Fruit fly (Drosophila melanogaster) whole organism, embryonic: ENCODE results near the gene CG8891.
A peak's percentile ranks its signal among the peaks of the same experiment; 100 is the strongest.

Experiments used
- ATbp ChIP-seq: fragments of 200-800 bp; sonication (Bioruptor generic); optimal IDR thresholded peaks from 2 replicates; lab custom pipeline; 2017; ENCODE audit warnings: missing biosample characterization, mild to moderate bottlenecking, missing genetic modification characterization, missing genetic modification reagents
- Aef1 ChIP-seq: fragments of 200-800 bp; sonication (Bioruptor generic); IDR thresholded peaks from 3 replicates; pipeline ENCODE4 v1.3.6; 2022; ENCODE audit warnings: missing biosample characterization, missing genetic modification characterization
- CG10267 ChIP-seq: fragments of 200-800 bp; sonication (Bioruptor generic); optimal IDR thresholded peaks from 2 replicates; lab custom pipeline; 2018; ENCODE audit warnings: missing biosample characterization, mild to moderate bottlenecking, missing genetic modification characterization, moderate library complexity
- CG12659 ChIP-seq: fragments of 200-800 bp; sonication (Bioruptor generic); optimal IDR thresholded peaks from 3 replicates; lab custom pipeline; 2017; ENCODE audit warnings: mild to moderate bottlenecking, missing biosample characterization, missing genetic modification reagents, missing genetic modification characterization
- CG13894 ChIP-seq: fragments of 200-800 bp; sonication (Bioruptor generic); optimal IDR thresholded peaks from 3 replicates; lab custom pipeline; 2018; ENCODE audit warnings: missing biosample characterization, mild to moderate bottlenecking, missing genetic modification characterization, moderate library complexity
- CG15011 ChIP-seq: fragments of 200-800 bp; sonication (Bioruptor generic); optimal IDR thresholded peaks from 3 replicates; lab custom pipeline; 2018; ENCODE audit warnings: missing biosample characterization, mild to moderate bottlenecking, missing genetic modification characterization
- CG15696 ChIP-seq: fragments of 200-800 bp; sonication (Bioruptor generic); optimal IDR thresholded peaks from 2 replicates; lab custom pipeline; 2019; ENCODE audit warnings: missing biosample characterization, mild to moderate bottlenecking, missing genetic modification characterization, moderate library complexity
- CG17612 ChIP-seq: fragments of 200-800 bp; sonication (Bioruptor generic); IDR thresholded peaks from 2 replicates; pipeline ENCODE4 v1.3.6; 2022; ENCODE audit warnings: missing biosample characterization, missing genetic modification characterization
- CG1792 ChIP-seq: fragments of 200-800 bp; sonication (Bioruptor generic); optimal IDR thresholded peaks from 2 replicates; lab custom pipeline; 2016; ENCODE audit warnings: missing biosample characterization, missing genetic modification characterization
- CG2129 ChIP-seq: fragments of 200-800 bp; sonication (Bioruptor generic); IDR thresholded peaks from 2 replicates; pipeline ENCODE4 v1.3.6; 2022; ENCODE audit warnings: missing biosample characterization, missing genetic modification characterization; ENCODE audit not compliant: partially characterized antibody
- CG3065 ChIP-seq: fragments of 200-800 bp; sonication (Bioruptor generic); optimal IDR thresholded peaks from 2 replicates; lab custom pipeline; 2016; ENCODE audit warnings: missing biosample characterization, missing genetic modification characterization
- CG4820 ChIP-seq: fragments of 200-800 bp; sonication (Bioruptor generic); optimal IDR thresholded peaks from 3 replicates; lab custom pipeline; 2016; ENCODE audit warnings: missing biosample characterization, missing genetic modification characterization
- CG6175 ChIP-seq: fragments of 200-800 bp; sonication (Bioruptor generic); IDR thresholded peaks from 3 replicates; pipeline ENCODE4 v1.3.6; 2022; ENCODE audit warnings: missing biosample characterization, missing genetic modification characterization
- CG6654 ChIP-seq: fragments of 200-800 bp; sonication (Bioruptor generic); optimal IDR thresholded peaks from 2 replicates; lab custom pipeline; 2017; ENCODE audit warnings: missing biosample characterization, mild to moderate bottlenecking, missing genetic modification characterization
- CG6683 ChIP-seq: fragments of 200-800 bp; sonication (Bioruptor generic); optimal IDR thresholded peaks from 2 replicates; lab custom pipeline; 2017; ENCODE audit warnings: missing biosample characterization, mild to moderate bottlenecking, missing genetic modification characterization, missing genetic modification reagents
- CG7786 ChIP-seq: fragments of 200-800 bp; sonication (Bioruptor generic); optimal IDR thresholded peaks from 2 replicates; lab custom pipeline; 2016; ENCODE audit warnings: missing biosample characterization, missing genetic modification characterization
- D ChIP-seq, 2 experiments: fragments of 200-800 bp in 1 of 2; fragments of >200 bp in 1 of 2; sonication (Bioruptor generic) in 1 of 2; optimal IDR thresholded peaks; 2 replicates in 1 of 2; 3 replicates in 1 of 2; lab custom pipeline; 2017; ENCODE audit warnings: mild to moderate bottlenecking in 1 of 2, missing biosample characterization in 1 of 2, missing genetic modification characterization in 1 of 2, missing genetic modification reagents in 1 of 2
- Deaf1 ChIP-seq: fragments of 200-800 bp; optimal IDR thresholded peaks from 3 replicates; lab custom pipeline; 2019; ENCODE audit warnings: missing biosample characterization, mild to moderate bottlenecking, missing genetic modification characterization, moderate library complexity
- H2.0 ChIP-seq: fragments of 200-800 bp; sonication (Bioruptor generic); IDR thresholded peaks from 2 replicates; pipeline ENCODE4 v1.3.6; 2022; ENCODE audit warnings: missing biosample characterization, missing genetic modification characterization
- Hr51 ChIP-seq, 2 experiments: fragments of 200-800 bp; sonication (Bioruptor generic); optimal IDR thresholded peaks; 2 replicates in 1 of 2; 3 replicates in 1 of 2; lab custom pipeline; 2016 to 2018; ENCODE audit warnings: missing biosample characterization in 2 of 2, missing genetic modification characterization in 2 of 2, mild to moderate bottlenecking in 1 of 2, moderate library complexity in 1 of 2
- MTF-1 ChIP-seq: fragments of 200-800 bp; sonication (Bioruptor generic); optimal IDR thresholded peaks from 2 replicates; lab custom pipeline; 2018; ENCODE audit warnings: missing biosample characterization, mild to moderate bottlenecking, missing genetic modification characterization, borderline replicate concordance
- Ptx1 ChIP-seq: fragments of 200-800 bp; sonication (Bioruptor generic); IDR thresholded peaks from 2 replicates; pipeline ENCODE4 v1.3.6; 2022; ENCODE audit warnings: missing biosample characterization, missing genetic modification characterization
- Six4 ChIP-seq: fragments of 200-800 bp; sonication (Bioruptor generic); optimal IDR thresholded peaks from 2 replicates; lab custom pipeline; 2016; ENCODE audit warnings: missing biosample characterization, missing genetic modification characterization
- Stat92E ChIP-seq, 3 experiments: fragments of >200 bp in 2 of 3; fragments of 200-800 bp in 1 of 3; sonication (Bioruptor generic) in 1 of 3; optimal IDR thresholded peaks; 2 replicates each; lab custom pipeline; 2017 to 2019; ENCODE audit warnings: missing biosample characterization in 3 of 3, missing genetic modification characterization in 3 of 3, mild to moderate bottlenecking in 1 of 3, moderate library complexity in 1 of 3
- Taf1 ChIP-seq: fragments of 200-800 bp; sonication (Bioruptor generic); IDR thresholded peaks from 2 replicates; pipeline ENCODE4 v1.3.6; 2022; ENCODE audit warnings: missing biosample characterization, missing genetic modification characterization
- ap ChIP-seq: fragments of 200-800 bp; sonication (Bioruptor generic); IDR thresholded peaks from 2 replicates; pipeline ENCODE4 v1.3.6; 2022; ENCODE audit warnings: missing biosample characterization, missing genetic modification characterization
- btn ChIP-seq: fragments of 200-800 bp; sonication (Bioruptor generic); optimal IDR thresholded peaks from 2 replicates; lab custom pipeline; 2016; ENCODE audit warnings: missing biosample characterization, missing genetic modification characterization
- chinmo ChIP-seq: fragments of 200-800 bp; sonication (Bioruptor generic); IDR thresholded peaks from 4 replicates; pipeline ENCODE4 v1.3.6; 2022; ENCODE audit warnings: missing biosample characterization, missing genetic modification characterization; ENCODE audit not compliant: partially characterized antibody
- chm ChIP-seq: fragments of 200-800 bp; sonication (Bioruptor generic); IDR thresholded peaks from 2 replicates; pipeline ENCODE4 v1.3.6; 2022; ENCODE audit warnings: missing biosample characterization, missing genetic modification characterization
- chn ChIP-seq: fragments of 200-800 bp; sonication (Bioruptor generic); optimal IDR thresholded peaks from 2 replicates; lab custom pipeline; 2016; ENCODE audit warnings: missing biosample characterization, missing genetic modification characterization
- ci ChIP-seq: fragments of 200-800 bp; sonication (Bioruptor generic); IDR thresholded peaks from 3 replicates; pipeline ENCODE4 v1.3.6; 2022; ENCODE audit warnings: missing biosample characterization, missing genetic modification characterization
- dan ChIP-seq: fragments of 200-800 bp; sonication (Bioruptor generic); IDR thresholded peaks from 2 replicates; pipeline ENCODE4 v1.3.6; 2022; ENCODE audit warnings: missing biosample characterization, missing genetic modification characterization
- dmrt99B ChIP-seq: fragments of 200-800 bp; sonication (Bioruptor generic); optimal IDR thresholded peaks from 2 replicates; lab custom pipeline; 2018; ENCODE audit warnings: missing biosample characterization, mild to moderate bottlenecking, missing genetic modification characterization, moderate library complexity
- gcm ChIP-seq: fragments of 200-800 bp; sonication (Bioruptor generic); optimal IDR thresholded peaks from 2 replicates; lab custom pipeline; 2019; ENCODE audit warnings: missing biosample characterization, mild to moderate bottlenecking, missing genetic modification characterization, moderate library complexity
- ham ChIP-seq: fragments of 200-800 bp; sonication (Bioruptor generic); IDR thresholded peaks from 2 replicates; pipeline ENCODE4 v1.3.6; 2022; ENCODE audit warnings: missing biosample characterization, missing genetic modification characterization
- her ChIP-seq: fragments of 200-800 bp; sonication (Bioruptor generic); optimal IDR thresholded peaks from 2 replicates; lab custom pipeline; 2016; ENCODE audit warnings: missing biosample characterization, missing genetic modification characterization
- insv ChIP-seq, 2 experiments: fragments of 200-800 bp; sonication (Bioruptor generic); optimal IDR thresholded peaks; 3 replicates each; lab custom pipeline; 2016 to 2018; ENCODE audit warnings: missing biosample characterization in 2 of 2, missing genetic modification characterization in 2 of 2
- knrl ChIP-seq: fragments of 200-800 bp; sonication (Bioruptor generic); IDR thresholded peaks from 3 replicates; pipeline ENCODE4 v1.3.6; 2022; ENCODE audit warnings: missing biosample characterization, missing genetic modification characterization; ENCODE audit not compliant: partially characterized antibody
- lola ChIP-seq, 3 experiments: fragments of >200 bp in 2 of 3; fragments of 200-800 bp in 1 of 3; sonication (Bioruptor generic) in 1 of 3; optimal IDR thresholded peaks; 2 replicates each; lab custom pipeline; 2017 to 2019; ENCODE audit warnings: missing biosample characterization in 3 of 3, missing genetic modification characterization in 3 of 3, mild to moderate bottlenecking in 1 of 3, moderate library complexity in 1 of 3
- nmo ChIP-seq: fragments of 200-800 bp; sonication (Bioruptor generic); optimal IDR thresholded peaks from 2 replicates; lab custom pipeline; 2018; ENCODE audit warnings: missing biosample characterization, mild to moderate bottlenecking, missing genetic modification characterization, moderate library complexity
- otp ChIP-seq: fragments of 200-800 bp; sonication (Bioruptor generic); IDR thresholded peaks from 3 replicates; pipeline ENCODE4, ENCODE4 v1.3.6; 2022; ENCODE audit warnings: missing biosample characterization, missing genetic modification characterization
- psq ChIP-seq: fragments of 200-800 bp; sonication (Bioruptor generic); optimal IDR thresholded peaks from 2 replicates; lab custom pipeline; 2017; ENCODE audit warnings: missing biosample characterization, missing genetic modification characterization
- sc ChIP-seq, 3 experiments: fragments of >200 bp in 2 of 3; fragments of 200-800 bp in 1 of 3; sonication (Bioruptor generic) in 1 of 3; optimal IDR thresholded peaks; 2 replicates in 2 of 3; 3 replicates in 1 of 3; lab custom pipeline; 2017; ENCODE audit warnings: mild to moderate bottlenecking in 1 of 3, missing biosample characterization in 1 of 3, missing genetic modification characterization in 1 of 3, missing genetic modification reagents in 1 of 3
- sens ChIP-seq: fragments of 200-800 bp; sonication (Bioruptor generic); peaks from one replicate; lab custom pipeline; 2016; ENCODE audit warnings: missing biosample characterization, missing genetic modification characterization
- slou ChIP-seq: fragments of 200-800 bp; sonication (Bioruptor generic); optimal IDR thresholded peaks from 3 replicates; lab custom pipeline; 2016; ENCODE audit warnings: missing biosample characterization, missing genetic modification characterization
- tna ChIP-seq: fragments of 200-800 bp; sonication (Bioruptor generic); IDR thresholded peaks from 2 replicates; pipeline ENCODE4 v1.3.6; 2022; ENCODE audit warnings: missing biosample characterization, missing genetic modification characterization; ENCODE audit not compliant: partially characterized antibody

The CG8891 gene

DNA sequence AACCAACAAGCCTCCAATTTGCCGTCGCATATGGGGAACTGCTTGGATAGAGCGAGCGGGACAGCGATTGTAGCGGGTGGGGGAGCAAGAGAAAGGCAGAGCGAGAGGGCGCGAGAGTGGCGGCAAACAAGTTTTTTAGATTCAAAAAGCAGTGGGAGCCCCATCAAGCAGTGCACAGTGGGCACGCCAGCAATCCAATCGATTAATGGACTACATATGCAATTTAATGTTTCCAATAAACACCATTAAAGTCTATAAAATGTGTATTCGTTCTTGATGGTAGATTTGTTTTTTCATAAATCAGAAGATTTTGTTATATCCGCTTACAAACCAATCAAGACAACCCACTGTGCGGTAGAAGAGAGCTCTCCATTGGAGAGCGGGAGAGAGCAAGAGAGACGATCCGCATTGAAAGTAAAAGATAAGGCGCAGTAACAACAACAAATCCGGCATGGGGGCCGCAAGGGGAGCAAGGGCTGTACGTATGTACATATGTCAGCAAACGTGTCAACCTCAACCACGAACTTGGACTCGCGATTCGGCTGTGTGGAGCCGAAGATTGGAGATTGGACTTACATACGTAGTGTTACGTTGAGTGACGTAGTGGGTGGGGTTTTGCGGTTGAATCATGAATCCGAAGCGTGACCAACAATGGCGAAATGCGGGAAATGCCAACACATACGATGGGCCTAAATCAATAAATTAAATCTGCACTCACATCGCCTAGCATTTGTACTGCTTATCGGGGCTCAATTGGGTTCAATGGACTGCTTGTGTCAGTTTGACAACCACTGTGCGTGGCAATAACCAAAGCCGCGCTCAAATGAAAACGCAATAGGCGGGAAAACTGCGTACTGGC, 18.5 kb upstream of the CG8891 start (continued):
- TF ChIP-seq Six4: peak; percentile 99
- peak; percentile 98 for TF ChIP-seq Deaf1 (tag; lab: Kevin White, UChicago)
- peak; percentile 97 for TF ChIP-seq CG6654
- TF ChIP-seq CG7786: peak; percentile 99
- TF ChIP-seq CG6175: peak; percentile 98
- TF ChIP-seq CG13894 (tag; lab: Kevin White, UChicago): peak; percentile 97
- TF ChIP-seq dan (GFP tag; lab: Robert Waterston, UW): peak; percentile 97
- peak; percentile 99 for TF ChIP-seq ATbp
- no peak; the same call in 1 of the 2 replicates for TF ChIP-seq ham (GFP tag; lab: Robert Waterston, UW)
- TF ChIP-seq CG10267 (tag; lab: Kevin White, UChicago): peak; percentile 96
- peak; percentile 99 for TF ChIP-seq CG1792 (GFP tag; lab: Kevin White, UChicago)
- peak; percentile 98 to 99 for TF ChIP-seq Hr51 (GFP tag; optimal IDR thresholded peaks at IDR 0.05; lab: Kevin White, UChicago)
- peak; percentile 98 for TF ChIP-seq CG3065 (GFP tag; lab: Kevin White, UChicago)
- TF ChIP-seq tna: peak; percentile 55
- TF ChIP-seq chinmo (GFP tag; lab: Robert Waterston, UW): no peak
- TF ChIP-seq her (GFP tag; lab: Kevin White, UChicago): peak; percentile 97
- TF ChIP-seq Stat92E (GFP tag; optimal IDR thresholded peaks at IDR 0.05; lab: Kevin White, UChicago): peak in 1 of 3 experiments; percentile 95
- peak; percentile 98 for TF ChIP-seq slou
- TF ChIP-seq dmrt99B (tag; lab: Kevin White, UChicago): peak; percentile 99
- peak; percentile 98 for TF ChIP-seq CG17612 (GFP tag; lab: Robert Waterston, UW)
- TF ChIP-seq CG15011 (GFP tag; lab: Kevin White, UChicago): peak; percentile 98
- TF ChIP-seq btn: peak; percentile 99
- peak; percentile 99 for TF ChIP-seq chn (GFP tag; lab: Kevin White, UChicago)
- peak; percentile 99 for TF ChIP-seq Ptx1 (GFP tag; lab: Robert Waterston, UW)
- TF ChIP-seq MTF-1 (GFP tag; lab: Kevin White, UChicago): peak; percentile 98
- TF ChIP-seq CG4820 (GFP tag; lab: Kevin White, UChicago): peak; percentile 98
- TF ChIP-seq ap (GFP tag; lab: Robert Waterston, UW): peak; percentile 99
- TF ChIP-seq nmo (GFP tag; lab: Kevin White, UChicago): peak; percentile 99
- TF ChIP-seq CG2129: no peak
- peak; percentile 100 for TF ChIP-seq chm (GFP tag; lab: Robert Waterston, UW)
- peak; percentile 97 for TF ChIP-seq CG6683
- peak in 1 of 3 experiments; percentile 98 for TF ChIP-seq lola (GFP tag; optimal IDR thresholded peaks at IDR 0.05; lab: Kevin White, UChicago)
- TF ChIP-seq sc (optimal IDR thresholded peaks at IDR 0.05; lab: Kevin White, UChicago): no peak
- TF ChIP-seq sc (GFP tag; optimal IDR thresholded peaks at IDR 0.05; lab: Kevin White, UChicago): peak; percentile 99
- TF ChIP-seq ci (GFP tag; lab: Robert Waterston, UW): peak; percentile 100
- TF ChIP-seq D (optimal IDR thresholded peaks at IDR 0.05; lab: Kevin White, UChicago): no peak
- TF ChIP-seq D (GFP tag; optimal IDR thresholded peaks at IDR 0.05; lab: Kevin White, UChicago): peak; percentile 99
- TF ChIP-seq Aef1 (GFP tag; lab: Robert Waterston, UW): peak; percentile 99
- TF ChIP-seq sens (GFP tag; lab: Kevin White, UChicago): peak; percentile 100
- peak; percentile 9 to 70 for TF ChIP-seq insv (GFP tag; optimal IDR thresholded peaks at IDR 0.05; lab: Kevin White, UChicago)
- peak; percentile 95 for TF ChIP-seq psq
- TF ChIP-seq CG12659 (GFP tag; lab: Kevin White, UChicago): peak; percentile 99
- peak; percentile 97 for TF ChIP-seq Taf1 (GFP tag; lab: Robert Waterston, UW)
- peak; percentile 99 for TF ChIP-seq otp (GFP tag; lab: Robert Waterston, UW)
- TF ChIP-seq gcm (GFP tag; lab: Kevin White, UChicago): peak; percentile 99
- TF ChIP-seq CG15696 (tag; lab: Kevin White, UChicago): peak; percentile 97
- peak; percentile 99 for TF ChIP-seq H2.0
- TF ChIP-seq knrl (GFP tag; lab: Robert Waterston, UW): peak; percentile 77
